Fruit fly (Drosophila melanogaster) whole organism, embryonic: ENCODE results near the gene Fpgs1.

ENCODE experiments used
- Adf1 ChIP-seq: fragments of 200-800 bp; sonication (Bioruptor generic); IDR thresholded peaks from 2 replicates; pipeline ENCODE4 v1.3.6; 2022; ENCODE audit warnings: missing biosample characterization, missing genetic modification characterization
- CG10209 ChIP-seq: fragments of 200-800 bp; sonication (Bioruptor generic); optimal IDR thresholded peaks from 3 replicates; lab custom pipeline; 2017; ENCODE audit warnings: missing biosample characterization, mild to moderate bottlenecking, missing genetic modification characterization, missing genetic modification reagents
- CG1024 ChIP-seq: fragments of 200-800 bp; sonication (Bioruptor generic); IDR thresholded peaks from 2 replicates; pipeline ENCODE4 v1.3.6; 2022; ENCODE audit warnings: missing biosample characterization, missing genetic modification characterization
- CG10543 ChIP-seq: fragments of 200-800 bp; sonication (Bioruptor generic); optimal IDR thresholded peaks from 3 replicates; lab custom pipeline; 2017; ENCODE audit warnings: missing biosample characterization, mild to moderate bottlenecking, missing genetic modification characterization, moderate library complexity
- CG11456 ChIP-seq: fragments of 200-800 bp; sonication (Bioruptor generic); IDR thresholded peaks from 3 replicates; pipeline ENCODE4 v1.3.6; 2022; ENCODE audit warnings: missing biosample characterization, missing genetic modification characterization
- CG12104 ChIP-seq: fragments of 200-800 bp; sonication (Bioruptor generic); optimal IDR thresholded peaks from 3 replicates; lab custom pipeline; 2016; ENCODE audit warnings: missing biosample characterization, missing genetic modification characterization
- CG12769 ChIP-seq: fragments of 200-800 bp; sonication (Bioruptor generic); optimal IDR thresholded peaks from 2 replicates; lab custom pipeline; 2019; ENCODE audit warnings: missing biosample characterization, mild to moderate bottlenecking, missing genetic modification characterization, moderate library complexity
- CG14710 ChIP-seq: fragments of 200-800 bp; sonication (Bioruptor generic); optimal IDR thresholded peaks from 3 replicates; lab custom pipeline; 2019; ENCODE audit warnings: missing biosample characterization, mild to moderate bottlenecking, missing genetic modification characterization, moderate library complexity
- CG15479 ChIP-seq: fragments of 200-800 bp; sonication (Bioruptor generic); optimal IDR thresholded peaks from 3 replicates; lab custom pipeline; 2019; ENCODE audit warnings: missing biosample characterization, mild to moderate bottlenecking, missing genetic modification characterization, moderate library complexity
- CG17385 ChIP-seq: fragments of 200-800 bp; sonication (Bioruptor generic); optimal IDR thresholded peaks from 3 replicates; lab custom pipeline; 2018; ENCODE audit warnings: missing biosample characterization, mild to moderate bottlenecking, missing genetic modification characterization
- CG2129 ChIP-seq: fragments of 200-800 bp; sonication (Bioruptor generic); IDR thresholded peaks from 2 replicates; pipeline ENCODE4 v1.3.6; 2022; ENCODE audit warnings: missing biosample characterization, missing genetic modification characterization; ENCODE audit not compliant: partially characterized antibody
- CG2199 ChIP-seq: fragments of 200-800 bp; sonication (Bioruptor generic); IDR thresholded peaks from 3 replicates; pipeline ENCODE4 v1.3.6; 2022; ENCODE audit warnings: missing biosample characterization, missing genetic modification characterization
- CG3163 ChIP-seq: fragments of 200-800 bp; sonication (Bioruptor generic); optimal IDR thresholded peaks from 3 replicates; lab custom pipeline; 2016; ENCODE audit warnings: missing biosample characterization, missing genetic modification characterization
- CG3847 ChIP-seq: fragments of 200-800 bp; sonication (Bioruptor generic); IDR thresholded peaks from 2 replicates; pipeline ENCODE4 v1.3.6; 2022; ENCODE audit warnings: missing biosample characterization, missing genetic modification characterization
- CG8290 ChIP-seq, 3 experiments: fragments of 200-800 bp; sonication (Bioruptor generic); optimal IDR thresholded peaks; 2 replicates each; lab custom pipeline; 2016 to 2019; ENCODE audit warnings: missing biosample characterization in 3 of 3, missing genetic modification characterization in 3 of 3, mild to moderate bottlenecking in 2 of 3, moderate library complexity in 1 of 3
- CG9727 ChIP-seq: fragments of 200-800 bp; sonication (Bioruptor generic); optimal IDR thresholded peaks from 3 replicates; lab custom pipeline; 2017; ENCODE audit warnings: missing biosample characterization, mild to moderate bottlenecking, missing genetic modification characterization
- CG9797 ChIP-seq: fragments of 200-800 bp; sonication (Bioruptor generic); optimal IDR thresholded peaks from 3 replicates; lab custom pipeline; 2018; ENCODE audit warnings: missing biosample characterization, mild to moderate bottlenecking, missing genetic modification characterization
- CG9932 ChIP-seq: fragments of 200-800 bp; sonication (Bioruptor generic); IDR thresholded peaks from 2 replicates; pipeline ENCODE4 v1.3.6; 2022; ENCODE audit warnings: missing biosample characterization, missing genetic modification characterization
- CHES-1-like ChIP-seq: fragments of 200-800 bp; sonication (Bioruptor generic); optimal IDR thresholded peaks from 2 replicates; lab custom pipeline; 2016; ENCODE audit warnings: missing biosample characterization, missing genetic modification characterization
- D ChIP-seq, 2 experiments: fragments of 200-800 bp in 1 of 2; fragments of >200 bp in 1 of 2; sonication (Bioruptor generic) in 1 of 2; optimal IDR thresholded peaks; 2 replicates in 1 of 2; 3 replicates in 1 of 2; lab custom pipeline; 2017; ENCODE audit warnings: mild to moderate bottlenecking in 1 of 2, missing biosample characterization in 1 of 2, missing genetic modification characterization in 1 of 2, missing genetic modification reagents in 1 of 2
- Deaf1 ChIP-seq: fragments of 200-800 bp; optimal IDR thresholded peaks from 3 replicates; lab custom pipeline; 2019; ENCODE audit warnings: missing biosample characterization, mild to moderate bottlenecking, missing genetic modification characterization, moderate library complexity
- Dll ChIP-seq: fragments of 200-800 bp; sonication (Bioruptor generic); IDR thresholded peaks from 4 replicates; pipeline ENCODE4 v1.3.6; 2022; ENCODE audit warnings: missing biosample characterization, missing genetic modification characterization; ENCODE audit not compliant: partially characterized antibody
- HmgD ChIP-seq: fragments of 200-800 bp; sonication (Bioruptor generic); optimal IDR thresholded peaks from 3 replicates; lab custom pipeline; 2016; ENCODE audit warnings: missing biosample characterization, missing genetic modification characterization
- HmgZ ChIP-seq: fragments of 200-800 bp; sonication (Bioruptor generic); optimal IDR thresholded peaks from 2 replicates; lab custom pipeline; 2018; ENCODE audit warnings: missing biosample characterization, mild to moderate bottlenecking, missing genetic modification characterization
- Kr ChIP-seq: fragments of 200-800 bp; sonication (Bioruptor generic); optimal IDR thresholded peaks from 2 replicates; lab custom pipeline; 2017; ENCODE audit warnings: missing biosample characterization, mild to moderate bottlenecking, missing genetic modification characterization
- Meics ChIP-seq: fragments of 200-800 bp; sonication (Bioruptor generic); optimal IDR thresholded peaks from 2 replicates; lab custom pipeline; 2017; ENCODE audit warnings: missing biosample characterization, mild to moderate bottlenecking, missing genetic modification characterization
- Nf-YA ChIP-seq: fragments of 200-800 bp; sonication (Bioruptor generic); IDR thresholded peaks from 2 replicates; pipeline ENCODE4 v1.3.6; 2022; ENCODE audit warnings: missing biosample characterization, missing genetic modification characterization
- PHDP ChIP-seq: fragments of 200-800 bp; sonication (Bioruptor generic); optimal IDR thresholded peaks from 3 replicates; lab custom pipeline; 2018; ENCODE audit warnings: missing biosample characterization, mild to moderate bottlenecking, missing genetic modification characterization, moderate library complexity
- Ravus ChIP-seq: fragments of 200-800 bp; sonication (Bioruptor generic); IDR thresholded peaks from 2 replicates; pipeline ENCODE4 v1.3.6; 2022; ENCODE audit warnings: missing biosample characterization, missing genetic modification characterization
- Side ChIP-seq: fragments of 200-800 bp; sonication (Bioruptor generic); optimal IDR thresholded peaks from 2 replicates; lab custom pipeline; 2016; ENCODE audit warnings: missing biosample characterization, missing genetic modification characterization
- Ssrp ChIP-seq: fragments of 200-800 bp; sonication (Bioruptor generic); optimal IDR thresholded peaks from 2 replicates; lab custom pipeline; 2018; ENCODE audit warnings: missing biosample characterization, mild to moderate bottlenecking, missing genetic modification characterization, moderate library complexity
- ac ChIP-seq: fragments of 200-800 bp; sonication (Bioruptor generic); optimal IDR thresholded peaks from 3 replicates; lab custom pipeline; 2017; ENCODE audit warnings: missing biosample characterization, mild to moderate bottlenecking, missing genetic modification characterization
- bsh ChIP-seq, 2 experiments: fragments of 200-800 bp; sonication (Bioruptor generic); optimal IDR thresholded peaks; 2 replicates each; lab custom pipeline; 2017 to 2018; ENCODE audit warnings: mild to moderate bottlenecking in 2 of 2, missing biosample characterization in 2 of 2, missing genetic modification characterization in 2 of 2, moderate library complexity in 1 of 2
- cas ChIP-seq: fragments of 200-800 bp; sonication (Bioruptor generic); IDR thresholded peaks from 2 replicates; pipeline ENCODE4 v1.3.6; 2022; ENCODE audit warnings: missing biosample characterization, missing genetic modification characterization
- cg ChIP-seq: fragments of 200-800 bp; sonication (Bioruptor generic); optimal IDR thresholded peaks from 3 replicates; lab custom pipeline; 2019; ENCODE audit warnings: missing biosample characterization, mild to moderate bottlenecking, missing genetic modification characterization, moderate library complexity
- gcm2 ChIP-seq: fragments of 200-800 bp; sonication (Bioruptor generic); optimal IDR thresholded peaks from 2 replicates; lab custom pipeline; 2016; ENCODE audit warnings: missing biosample characterization, missing genetic modification characterization
- ham ChIP-seq: fragments of 200-800 bp; sonication (Bioruptor generic); IDR thresholded peaks from 2 replicates; pipeline ENCODE4 v1.3.6; 2022; ENCODE audit warnings: missing biosample characterization, missing genetic modification characterization
- kni ChIP-seq: fragments of 200-800 bp; sonication (Bioruptor generic); optimal IDR thresholded peaks from 3 replicates; lab custom pipeline; 2017; ENCODE audit warnings: mild to moderate bottlenecking, missing biosample characterization, missing genetic modification reagents, missing genetic modification characterization
- nau ChIP-seq: fragments of 200-800 bp; sonication (Bioruptor generic); optimal IDR thresholded peaks from 3 replicates; lab custom pipeline; 2017; ENCODE audit warnings: missing biosample characterization, mild to moderate bottlenecking, missing genetic modification characterization, missing genetic modification reagents
- pros ChIP-seq: fragments of 200-800 bp; sonication (Bioruptor generic); optimal IDR thresholded peaks from 3 replicates; lab custom pipeline; 2019; ENCODE audit warnings: missing biosample characterization, mild to moderate bottlenecking, missing genetic modification characterization, moderate library complexity
- row ChIP-seq: fragments of 200-800 bp; sonication (Bioruptor generic); IDR thresholded peaks from 3 replicates; pipeline ENCODE4 v1.3.6; 2022; ENCODE audit warnings: missing biosample characterization, missing genetic modification characterization
- so ChIP-seq: fragments of 200-800 bp; sonication (Bioruptor generic); IDR thresholded peaks from 3 replicates; pipeline ENCODE4 v1.3.6; 2022; ENCODE audit warnings: missing biosample characterization, missing genetic modification characterization
- sob ChIP-seq: fragments of 200-800 bp; sonication (Bioruptor generic); IDR thresholded peaks from 2 replicates; pipeline ENCODE4 v1.3.6; 2022; ENCODE audit warnings: missing biosample characterization, missing genetic modification characterization
- tap ChIP-seq: fragments of 200-800 bp; optimal IDR thresholded peaks from 3 replicates; lab custom pipeline; 2019; ENCODE audit warnings: missing biosample characterization, mild to moderate bottlenecking, missing genetic modification characterization, moderate library complexity
- wek ChIP-seq: fragments of 200-800 bp; sonication (Bioruptor generic); optimal IDR thresholded peaks from 3 replicates; lab custom pipeline; 2018; ENCODE audit warnings: missing biosample characterization, mild to moderate bottlenecking, missing genetic modification characterization, moderate library complexity
- zf30C ChIP-seq: fragments of 200-800 bp; sonication (Bioruptor generic); optimal IDR thresholded peaks from 3 replicates; lab custom pipeline; 2018; ENCODE audit warnings: missing biosample characterization, mild to moderate bottlenecking, missing genetic modification characterization

Fpgs1 gene

dm6 chrX:12658999-12659560, 47.4 kb downstream of the Fpgs1 start, which contains the start of gene Tis11 (continued):
- TF ChIP-seq CG2129 (GFP tag; lab: Robert Waterston, UW), result no peak
- peak; percentile 31 for TF ChIP-seq wek (GFP tag; lab: Kevin White, UChicago)
- peak; percentile 22 for TF ChIP-seq PHDP (tag; lab: Kevin White, UChicago)
- peak; percentile 58 for TF ChIP-seq Deaf1 (tag; lab: Kevin White, UChicago)
- peak in 1 of 2 experiments; percentile 30 for TF ChIP-seq bsh (GFP tag; optimal IDR thresholded peaks at IDR 0.05; lab: Kevin White, UChicago)
- TF ChIP-seq Ssrp (tag; lab: Kevin White, UChicago), result no peak
- no peak for TF ChIP-seq kni (GFP tag; lab: Kevin White, UChicago)
- no peak for TF ChIP-seq CG12104
- no peak for TF ChIP-seq CHES-1-like
- TF ChIP-seq ham (GFP tag; lab: Robert Waterston, UW), result no peak
- peak; percentile 63 for TF ChIP-seq CG14710
- peak; percentile 35; the same call in 1 of the 2 replicates for TF ChIP-seq sob (GFP tag; lab: Robert Waterston, UW)
- TF ChIP-seq CG1024 (GFP tag; lab: Robert Waterston, UW), result 0 out of 2 replicates have a peak, but pooled peaks have one; percentile 6
- no peak for TF ChIP-seq CG11456 (GFP tag; lab: Robert Waterston, UW)
- peak; percentile 18; the same call in 1 of the 2 replicates for TF ChIP-seq CG9932 (GFP tag; lab: Robert Waterston, UW)
- peak; percentile 41 for TF ChIP-seq CG10543 (GFP tag; lab: Kevin White, UChicago)
- TF ChIP-seq Meics, result peak; percentile 25
- no peak for TF ChIP-seq Ravus (GFP tag; lab: Robert Waterston, UW)
- TF ChIP-seq row (GFP tag; lab: Robert Waterston, UW), result 0 out of 3 replicates have a peak, but pooled peaks have one; percentile 30
- TF ChIP-seq CG9797, result peak; percentile 96
- TF ChIP-seq D (optimal IDR thresholded peaks at IDR 0.05; lab: Kevin White, UChicago), result no peak
- no peak for TF ChIP-seq D (GFP tag; optimal IDR thresholded peaks at IDR 0.05; lab: Kevin White, UChicago)

- TF ChIP-seq CG15479 (GFP tag; lab: Kevin White, UChicago), result peak; percentile 98
- TF ChIP-seq CG17385, result peak; percentile 18
- TF ChIP-seq CHES-1-like, result no peak
- TF ChIP-seq Kr, result peak; percentile 17
- TF ChIP-seq HmgZ, result peak; percentile 30
- TF ChIP-seq cas (GFP tag; lab: Robert Waterston, UW), result no peak
- TF ChIP-seq nau (GFP tag; lab: Kevin White, UChicago), result peak; percentile 13
- no peak for TF ChIP-seq tap (tag; lab: Kevin White, UChicago)
- no peak for TF ChIP-seq Nf-YA (GFP tag; lab: Robert Waterston, UW)
- no peak for TF ChIP-seq CG3847
- no peak for TF ChIP-seq gcm2 (GFP tag; lab: Kevin White, UChicago)
- TF ChIP-seq CG2199 (GFP tag; lab: Robert Waterston, UW), result 0 out of 3 replicates have a peak, but pooled peaks have one; percentile 39
- peak; percentile 8 for TF ChIP-seq zf30C
- peak; percentile 59 for TF ChIP-seq ac (GFP tag; lab: Kevin White, UChicago)
- TF ChIP-seq CG3163 (GFP tag; lab: Kevin White, UChicago), result peak; percentile 46
- TF ChIP-seq CG8290 (GFP tag; optimal IDR thresholded peaks at IDR 0.05; lab: Kevin White, UChicago), result no peak
- TF ChIP-seq CG8290 (tag; optimal IDR thresholded peaks at IDR 0.05; lab: Kevin White, UChicago), result peak; percentile 3 to 4
- peak; percentile 28 for TF ChIP-seq CG12769
- TF ChIP-seq row (GFP tag; lab: Robert Waterston, UW), result peak; percentile 8; the same call in 1 of the 3 replicates
- peak; percentile 0 for TF ChIP-seq CG10209 (GFP tag; lab: Kevin White, UChicago)
- TF ChIP-seq CG9727 (GFP tag; lab: Kevin White, UChicago), result peak; percentile 12
- peak; percentile 11 for TF ChIP-seq Side
- TF ChIP-seq HmgD (GFP tag; lab: Kevin White, UChicago), result no peak
- TF ChIP-seq Dll (GFP tag; lab: Robert Waterston, UW), result no peak
- peak; percentile 18 for TF ChIP-seq CG10543 (GFP tag; lab: Kevin White, UChicago)
- peak; percentile 82 for TF ChIP-seq cg (GFP tag; lab: Kevin White, UChicago)
- no peak for TF ChIP-seq so (GFP tag; lab: Robert Waterston, UW)
- peak; percentile 86 for TF ChIP-seq pros
- TF ChIP-seq Adf1 (GFP tag; lab: Robert Waterston, UW), result peak; percentile 21; the same call in 1 of the 2 replicates
Observed at dm6 chrX:12660030-12660630, 48.5 kb downstream of the Fpgs1 start.
